Worm (Caenorhabditis elegans) whole organism, mixed stage, embryonic: Measurements from ENCODE around the gene T10C6.16.

Experiments
- ceh-43 ChIP-seq: fragments of 200-800 bp; sonication (Bioruptor generic); optimal IDR thresholded peaks from 2 replicates; lab custom pipeline; 2018; ENCODE audit warnings: mild to moderate bottlenecking, missing genetic modification characterization, moderate library complexity, missing compliant biosample characterization
- ces-1 ChIP-seq: fragments of 150-350 bp; optimal IDR thresholded peaks from 2 replicates; lab custom pipeline; 2014; ENCODE audit warnings: missing biosample characterization, missing genetic modification reagents, missing genetic modification characterization
- drap-1 ChIP-seq: fragments of 200-800 bp; sonication (Bioruptor generic); optimal IDR thresholded peaks from 3 replicates; lab custom pipeline; 2018; ENCODE audit warnings: mild to moderate bottlenecking, missing genetic modification characterization, missing compliant biosample characterization
- elt-3 ChIP-seq: fragments of 150-350 bp; optimal IDR thresholded peaks from 2 replicates; lab custom pipeline; 2014; ENCODE audit warnings: missing biosample characterization, missing genetic modification characterization
- flh-1 ChIP-seq: fragments of 200-800 bp; sonication (Bioruptor generic); optimal IDR thresholded peaks from 2 replicates; lab custom pipeline; 2018; ENCODE audit warnings: mild to moderate bottlenecking, missing genetic modification characterization, moderate library complexity, missing compliant biosample characterization
- lin-32 ChIP-seq: fragments of 200-800 bp; sonication (Bioruptor generic); optimal IDR thresholded peaks from 2 replicates; lab custom pipeline; 2018; ENCODE audit warnings: mild to moderate bottlenecking, missing genetic modification characterization, missing compliant biosample characterization
- mep-1 ChIP-seq: fragments of 150-350 bp; optimal IDR thresholded peaks from 2 replicates; lab custom pipeline; 2017; ENCODE audit warnings: missing biosample characterization, missing genetic modification reagents, missing genetic modification characterization, inconsistent platforms
- nhr-76 ChIP-seq: sonication (generic microtip); optimal IDR thresholded peaks from 2 replicates; lab custom pipeline; 2017; ENCODE audit warnings: missing biosample characterization, missing genetic modification characterization
- pha-4 ChIP-seq: fragments of 150-350 bp; optimal IDR thresholded peaks from 2 replicates; lab custom pipeline; 2018; ENCODE audit warnings: missing biosample characterization, missing genetic modification reagents, missing genetic modification characterization
- unc-39 ChIP-seq: fragments of 150-350 bp; optimal IDR thresholded peaks from 2 replicates; lab custom pipeline; 2014; ENCODE audit warnings: missing biosample characterization, missing genetic modification characterization
- unc-62 ChIP-seq: fragments of 150-350 bp; optimal IDR thresholded peaks from 2 replicates; lab custom pipeline; 2014; ENCODE audit warnings: missing biosample characterization, missing genetic modification reagents, missing genetic modification characterization

DNA sequence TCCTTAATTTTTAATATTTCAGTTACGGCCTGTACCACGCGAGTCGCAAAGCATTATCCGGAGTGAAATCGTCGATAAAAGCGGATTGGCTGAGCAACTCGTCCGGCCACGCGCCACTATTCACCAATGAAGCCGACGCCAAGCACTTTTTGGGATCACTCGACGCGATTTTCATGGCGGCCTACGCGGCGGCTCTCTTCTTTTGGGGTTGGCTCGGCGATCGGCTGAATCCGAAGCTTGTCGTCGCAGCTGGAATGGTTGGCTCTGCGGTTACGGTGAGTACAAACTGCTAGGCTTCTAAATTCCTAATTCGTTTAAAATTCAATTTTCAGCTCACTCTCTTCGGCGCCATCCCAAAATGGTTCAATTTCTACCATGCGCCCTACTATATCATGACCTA is 7.9 kb downstream of the T10C6.16 start:
- TF ChIP-seq pha-4 (tag; lab: Kevin White, UChicago) (no peak), nhr-76 (tag; lab: Kevin White, UChicago) (no peak), elt-3 (tag; lab: Kevin White, UChicago) (no peak), drap-1 (GFP tag; lab: Kevin White, UChicago) (no peak), flh-1 (GFP tag; lab: Kevin White, UChicago) (no peak), lin-32 (no peak), mep-1 (tag; lab: Kevin White, UChicago) (no peak), ceh-43 (no peak), unc-62 (GFP tag; lab: Kevin White, UChicago) (no peak), ces-1 (GFP tag; lab: Kevin White, UChicago) (no peak), unc-39 (tag; lab: Kevin White, UChicago) (no peak)
